Worm (Caenorhabditis elegans) whole organism, L3 larva: Measurements from ENCODE around the gene acox-1.5.

Experiments
- R02D3.7 ChIP-seq: fragments of 150-350 bp; optimal IDR thresholded peaks from 2 replicates; lab custom pipeline; 2014; ENCODE audit warnings: missing biosample characterization, missing genetic modification characterization
- aly-2 ChIP-seq: fragments of 150-350 bp; optimal IDR thresholded peaks from 2 replicates; lab custom pipeline; 2014; ENCODE audit warnings: missing biosample characterization, missing genetic modification characterization
- ceh-16 ChIP-seq: sonication (generic microtip); optimal IDR thresholded peaks from 2 replicates; lab custom pipeline; 2017; ENCODE audit warnings: missing biosample characterization, missing genetic modification characterization
- ceh-28 ChIP-seq: fragments of 150-350 bp; optimal IDR thresholded peaks from 2 replicates; lab custom pipeline; 2014; ENCODE audit warnings: missing biosample characterization, missing genetic modification reagents, missing genetic modification characterization
- ceh-9 ChIP-seq: sonication (generic microtip); optimal IDR thresholded peaks from 2 replicates; lab custom pipeline; 2018; ENCODE audit warnings: missing biosample characterization, missing genetic modification characterization
- daf-12 ChIP-seq: fragments of 150-350 bp; optimal IDR thresholded peaks from 2 replicates; lab custom pipeline; 2014; ENCODE audit warnings: missing biosample characterization, missing genetic modification reagents, missing genetic modification characterization
- egl-27 ChIP-seq: sonication (generic microtip); optimal IDR thresholded peaks from 4 replicates; lab custom pipeline; 2017; ENCODE audit warnings: missing biosample characterization, missing genetic modification reagents, missing genetic modification characterization
- egl-5 ChIP-seq: fragments of 150-350 bp; optimal IDR thresholded peaks from 2 replicates; lab custom pipeline; 2017; ENCODE audit warnings: missing biosample characterization, missing genetic modification reagents, missing genetic modification characterization, inconsistent platforms
- elt-1 ChIP-seq: fragments of 150-350 bp; optimal IDR thresholded peaks from 2 replicates; lab custom pipeline; 2014; ENCODE audit warnings: missing biosample characterization, missing genetic modification characterization
- elt-2 ChIP-seq: sonication (generic microtip); optimal IDR thresholded peaks from 2 replicates; lab custom pipeline; 2016; ENCODE audit warnings: missing genetic modification reagents, mild to moderate bottlenecking, missing genetic modification characterization, missing compliant biosample characterization
- elt-3 ChIP-seq, 3 experiments: fragments of 150-350 bp in 1 of 3; sonication (generic microtip) in 2 of 3; optimal IDR thresholded peaks; 2 replicates in 2 of 3; 4 replicates in 1 of 3; lab custom pipeline; 2014 to 2017; ENCODE audit warnings: missing biosample characterization in 3 of 3, missing genetic modification characterization in 3 of 3
- fkh-10 ChIP-seq: sonication (generic microtip); optimal IDR thresholded peaks from 2 replicates; lab custom pipeline; 2017; ENCODE audit warnings: missing biosample characterization, missing genetic modification reagents, missing genetic modification characterization
- fkh-2 ChIP-seq: fragments of 150-350 bp; optimal IDR thresholded peaks from 2 replicates; lab custom pipeline; 2014; ENCODE audit warnings: missing biosample characterization, missing genetic modification reagents, missing genetic modification characterization
- fos-1 ChIP-seq: fragments of 150-350 bp; optimal IDR thresholded peaks from 2 replicates; lab custom pipeline; 2014; ENCODE audit warnings: missing biosample characterization, missing genetic modification characterization
- hmg-11 ChIP-seq: sonication (generic microtip); optimal IDR thresholded peaks from 2 replicates; lab custom pipeline; 2016; ENCODE audit warnings: missing genetic modification characterization, missing compliant biosample characterization
- jun-1 ChIP-seq: fragments of 150-350 bp; optimal IDR thresholded peaks from 2 replicates; lab custom pipeline; 2014; ENCODE audit warnings: missing biosample characterization, missing genetic modification reagents, missing genetic modification characterization
- lin-15B ChIP-seq: fragments of 150-350 bp; optimal IDR thresholded peaks from 2 replicates; lab custom pipeline; 2014; ENCODE audit warnings: missing biosample characterization, missing genetic modification characterization
- lin-39 ChIP-seq: fragments of 150-350 bp; optimal IDR thresholded peaks from 2 replicates; lab custom pipeline; 2018; ENCODE audit warnings: missing biosample characterization, missing genetic modification reagents, missing genetic modification characterization
- lsy-12 ChIP-seq: sonication (generic microtip); optimal IDR thresholded peaks from 2 replicates; lab custom pipeline; 2016; ENCODE audit warnings: mild to moderate bottlenecking, missing genetic modification characterization, missing compliant biosample characterization
- mml-1 ChIP-seq: fragments of 150-350 bp; sonication (generic microtip); optimal IDR thresholded peaks from 3 replicates; lab custom pipeline; 2014; ENCODE audit warnings: missing biosample characterization, missing genetic modification characterization
- nhr-12 ChIP-seq: fragments of 150-350 bp; optimal IDR thresholded peaks from 2 replicates; lab custom pipeline; 2014; ENCODE audit warnings: missing biosample characterization, missing genetic modification characterization
- nhr-23 ChIP-seq: fragments of 150-350 bp; optimal IDR thresholded peaks from 2 replicates; lab custom pipeline; 2014; ENCODE audit warnings: missing biosample characterization, missing genetic modification reagents, missing genetic modification characterization
- nhr-237 ChIP-seq: fragments of 150-350 bp; optimal IDR thresholded peaks from 2 replicates; lab custom pipeline; 2014; ENCODE audit warnings: missing biosample characterization, missing genetic modification characterization
- nhr-28 ChIP-seq: fragments of 150-350 bp; optimal IDR thresholded peaks from 2 replicates; lab custom pipeline; 2014; ENCODE audit warnings: missing biosample characterization, missing genetic modification characterization
- nhr-43 ChIP-seq: sonication (generic microtip); optimal IDR thresholded peaks from 2 replicates; lab custom pipeline; 2016; ENCODE audit warnings: mild to moderate bottlenecking, missing genetic modification characterization, missing compliant biosample characterization; ENCODE audit not compliant: poor library complexity, severe bottlenecking
- nhr-67 ChIP-seq: fragments of 150-350 bp; optimal IDR thresholded peaks from 2 replicates; lab custom pipeline; 2014; ENCODE audit warnings: missing biosample characterization, missing genetic modification characterization
- nhr-76 ChIP-seq: fragments of 150-350 bp; sonication (generic microtip); optimal IDR thresholded peaks from 5 replicates; lab custom pipeline; 2014; ENCODE audit warnings: missing biosample characterization, missing genetic modification characterization
- nhr-77 ChIP-seq: fragments of 150-350 bp; optimal IDR thresholded peaks from 2 replicates; lab custom pipeline; 2014; ENCODE audit warnings: missing biosample characterization, missing genetic modification characterization
- pha-4 ChIP-seq: fragments of 150-350 bp; optimal IDR thresholded peaks from 2 replicates; lab custom pipeline; 2014; ENCODE audit warnings: missing biosample characterization, missing genetic modification reagents, missing genetic modification characterization
- pqm-1 ChIP-seq: fragments of 150-350 bp; optimal IDR thresholded peaks from 2 replicates; lab custom pipeline; 2017; ENCODE audit warnings: missing biosample characterization, missing genetic modification characterization, inconsistent platforms
- sea-2 ChIP-seq: fragments of 150-350 bp; sonication (generic microtip); optimal IDR thresholded peaks from 4 replicates; lab custom pipeline; 2014; ENCODE audit warnings: missing biosample characterization, missing genetic modification reagents, missing genetic modification characterization
- skn-1 ChIP-seq: fragments of 150-350 bp; optimal IDR thresholded peaks from 2 replicates; lab custom pipeline; 2014; ENCODE audit warnings: missing biosample characterization, missing genetic modification characterization
- snpc-4 ChIP-seq: fragments of 150-350 bp; optimal IDR thresholded peaks from 2 replicates; lab custom pipeline; 2014; ENCODE audit warnings: missing biosample characterization, missing genetic modification characterization
- unc-39 ChIP-seq: sonication (generic microtip); optimal IDR thresholded peaks from 4 replicates; lab custom pipeline; 2017; ENCODE audit warnings: missing biosample characterization, missing genetic modification characterization
- unc-62 ChIP-seq: fragments of 150-350 bp; sonication (generic microtip); optimal IDR thresholded peaks from 4 replicates; lab custom pipeline; 2014; ENCODE audit warnings: missing biosample characterization, missing genetic modification reagents, missing genetic modification characterization
- zag-1 ChIP-seq: fragments of 150-350 bp; optimal IDR thresholded peaks from 2 replicates; lab custom pipeline; 2014; ENCODE audit warnings: missing biosample characterization, missing genetic modification characterization
- ztf-11 ChIP-seq: fragments of 150-350 bp; optimal IDR thresholded peaks from 2 replicates; lab custom pipeline; 2014; ENCODE audit warnings: missing biosample characterization, missing genetic modification characterization
- ztf-4 ChIP-seq: fragments of 150-350 bp; optimal IDR thresholded peaks from 2 replicates; lab custom pipeline; 2014; ENCODE audit warnings: missing biosample characterization, missing genetic modification characterization

The acox-1.5 gene

DNA sequence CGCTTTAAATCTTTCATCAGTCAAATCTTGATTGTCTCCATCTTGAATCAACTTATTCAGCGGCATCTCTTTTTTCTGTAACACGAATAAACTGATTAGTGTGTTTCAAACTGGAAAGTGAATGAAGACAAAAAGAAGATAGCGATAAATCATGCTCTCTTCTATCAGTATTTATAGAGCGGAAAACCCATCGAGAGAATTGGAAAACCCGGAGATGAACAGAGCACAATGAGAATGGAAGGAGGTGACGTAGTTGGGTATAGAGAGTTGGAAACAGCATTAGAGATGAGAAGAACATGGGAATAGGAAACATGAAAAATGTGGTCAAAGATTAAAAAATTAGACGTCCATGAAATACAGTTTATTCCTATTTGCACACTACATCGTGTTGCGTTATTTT lies at the start of gene acox-1.5:
Gene acox-1.5, minus strand, starts transcription at position 75 of the 400 bp plus-strand sequence.
- TF ChIP-seq egl-5 (tag; lab: Kevin White, UChicago) (no peak), nhr-43 (tag; lab: Kevin White, UChicago) (no peak), unc-39 (tag; lab: Kevin White, UChicago) (no peak), jun-1 (tag; lab: Kevin White, UChicago) (peak; percentile 36), pqm-1 (peak; percentile 84), elt-2 (peak; percentile 80)

ce11 chrIII:9639281-9640050 lies 47.5 kb upstream of the acox-1.5 start:
- TF ChIP-seq nhr-76 (tag; lab: Kevin White, UChicago) (no peak), nhr-23 (tag; lab: Kevin White, UChicago) (peak; percentile 30)

ce11 chrIII:9638159-9638754 lies 46.3 kb upstream of the acox-1.5 start:
- no peak for TF ChIP-seq elt-3 (tag; optimal IDR thresholded peaks at IDR 0.05; lab: Kevin White, UChicago)
- no peak for TF ChIP-seq ceh-9 (tag; lab: Kevin White, UChicago)
- TF ChIP-seq elt-2 = peak; percentile 94
- peak; percentile 9 for TF ChIP-seq pha-4 (tag; lab: Kevin White, UChicago)
- no peak for TF ChIP-seq nhr-237 (tag; lab: Kevin White, UChicago)
- no peak for TF ChIP-seq nhr-23 (tag; lab: Kevin White, UChicago)
- TF ChIP-seq pqm-1 = peak; percentile 97
- TF ChIP-seq jun-1 (tag; lab: Kevin White, UChicago) = peak; percentile 6
- TF ChIP-seq nhr-77 (tag; lab: Kevin White, UChicago) = no peak
- TF ChIP-seq R02D3.7 (tag; lab: Kevin White, UChicago) = no peak

ce11 chrIII:9637016-9637415 lies 45.0 kb upstream of the acox-1.5 start, which contains the start of gene gei-13:
Gene gei-13 (minus strand): TSS chrIII:9637116.
- TF ChIP-seq elt-2 (no peak), nhr-23 (tag; lab: Kevin White, UChicago) (no peak), hmg-11 (tag; lab: Kevin White, UChicago) (no peak), lsy-12 (tag; lab: Kevin White, UChicago) (no peak), nhr-237 (tag; lab: Kevin White, UChicago) (no peak), fkh-2 (tag; lab: Kevin White, UChicago) (no peak), nhr-28 (tag; lab: Kevin White, UChicago) (no peak), lin-39 (tag; lab: Kevin White, UChicago) (no peak), zag-1 (no peak), nhr-77 (tag; lab: Kevin White, UChicago) (no peak), ztf-11 (no peak), unc-39 (tag; lab: Kevin White, UChicago) (no peak), ceh-16 (no peak), elt-1 (tag; lab: Kevin White, UChicago) (no peak), egl-27 (tag; lab: Kevin White, UChicago) (no peak), ceh-28 (tag; lab: Kevin White, UChicago) (no peak), nhr-67 (tag; lab: Kevin White, UChicago) (no peak), lin-15B (tag; lab: Kevin White, UChicago) (no peak)

DNA sequence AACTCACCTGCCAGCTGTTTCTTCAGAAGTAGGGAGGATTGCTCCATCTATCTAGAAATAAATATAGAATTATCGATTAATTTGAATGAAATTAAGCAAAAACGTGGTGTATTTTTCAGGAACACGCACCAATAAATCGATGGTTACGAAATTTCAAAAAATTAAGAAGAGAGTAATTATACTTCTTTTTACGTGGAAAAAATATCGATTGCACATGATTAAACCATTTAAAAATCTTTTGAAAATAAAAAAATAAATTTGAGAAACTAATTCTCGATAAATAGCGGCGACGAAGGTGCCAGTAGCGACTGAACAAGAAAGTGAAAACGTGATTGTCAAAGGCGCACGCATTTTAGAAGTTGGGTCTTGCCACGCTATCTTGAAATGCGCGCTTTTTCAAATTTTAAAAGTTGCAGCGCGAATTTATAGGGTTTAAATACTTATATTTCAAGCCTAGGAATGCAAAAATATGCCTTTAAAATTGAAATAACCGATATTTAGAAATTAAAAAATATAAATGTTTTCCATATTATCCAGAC lies 39.2 kb upstream of the acox-1.5 start, which contains the start of gene ubc-7:
Gene ubc-7, minus strand, starts transcription at position 51 of the 539 bp plus-strand sequence.
- TF ChIP-seq snpc-4 (tag; lab: Kevin White, UChicago) = peak; percentile 57
- TF ChIP-seq ztf-11 = no peak
- TF ChIP-seq aly-2 (tag; lab: Kevin White, UChicago) = no peak
- TF ChIP-seq lsy-12 (tag; lab: Kevin White, UChicago) = peak; percentile 36
- TF ChIP-seq ztf-4 (tag; lab: Kevin White, UChicago) = no peak
- peak; percentile 92 for TF ChIP-seq nhr-23 (tag; lab: Kevin White, UChicago)
- no peak for TF ChIP-seq unc-62 (GFP tag; lab: Kevin White, UChicago)
- TF ChIP-seq fkh-2 (tag; lab: Kevin White, UChicago) = no peak
- TF ChIP-seq egl-27 (tag; lab: Kevin White, UChicago) = no peak
- TF ChIP-seq nhr-77 (tag; lab: Kevin White, UChicago) = no peak
- no peak for TF ChIP-seq nhr-67 (tag; lab: Kevin White, UChicago)
- TF ChIP-seq elt-1 (tag; lab: Kevin White, UChicago) = peak; percentile 12
- TF ChIP-seq jun-1 (tag; lab: Kevin White, UChicago) = peak; percentile 35
- peak; percentile 62 for TF ChIP-seq nhr-43 (tag; lab: Kevin White, UChicago)
- no peak for TF ChIP-seq fos-1 (tag; lab: Kevin White, UChicago)
- TF ChIP-seq unc-39 (tag; lab: Kevin White, UChicago) = no peak
- TF ChIP-seq pqm-1 = no peak
- TF ChIP-seq egl-5 (tag; lab: Kevin White, UChicago) = peak; percentile 95
- peak; percentile 95 for TF ChIP-seq pha-4 (tag; lab: Kevin White, UChicago)
- no peak for TF ChIP-seq elt-3 (tag; optimal IDR thresholded peaks at IDR 0.05; lab: Kevin White, UChicago)
- TF ChIP-seq zag-1 = no peak
- TF ChIP-seq mml-1 (tag; lab: Kevin White, UChicago) = no peak
- no peak for TF ChIP-seq sea-2
- TF ChIP-seq skn-1 (tag; lab: Kevin White, UChicago) = peak; percentile 53
- TF ChIP-seq elt-2 = peak; percentile 47
- TF ChIP-seq nhr-12 (tag; lab: Kevin White, UChicago) = no peak
- TF ChIP-seq daf-12 (tag; lab: Kevin White, UChicago) = no peak
- no peak for TF ChIP-seq ceh-9 (tag; lab: Kevin White, UChicago)
- TF ChIP-seq nhr-76 (tag; lab: Kevin White, UChicago) = no peak
- TF ChIP-seq lin-39 (tag; lab: Kevin White, UChicago) = peak; percentile 71
- no peak for TF ChIP-seq fkh-10
